Worm (Caenorhabditis elegans): ENCODE measurements around the gene T26C11.9.

- no peak for TF ChIP-seq elt-3 (tag; optimal IDR thresholded peaks at IDR 0.05)
- no peak for TF ChIP-seq blmp-1 (tag; optimal IDR thresholded peaks at IDR 0.05)
- TF ChIP-seq ztf-11 (tag; optimal IDR thresholded peaks at IDR 0.05) = no peak
- TF ChIP-seq nhr-28 (tag; optimal IDR thresholded peaks at IDR 0.05) = no peak
- no peak for TF ChIP-seq lin-32 (GFP tag; optimal IDR thresholded peaks at IDR 0.05)
- TF ChIP-seq nhr-76 (tag; optimal IDR thresholded peaks at IDR 0.05) = no peak
- TF ChIP-seq mab-5 (tag; optimal IDR thresholded peaks at IDR 0.05) = no peak
- TF ChIP-seq nhr-12 (tag; optimal IDR thresholded peaks at IDR 0.05) = no peak
- TF ChIP-seq ces-1 (GFP tag; optimal IDR thresholded peaks at IDR 0.05) = no peak
- no peak for TF ChIP-seq ceh-43 (GFP tag; optimal IDR thresholded peaks at IDR 0.05)
Measured at ce11 chrX:1891887-1892286, 38.2 kb upstream of the T26C11.9 start, which contains the start of gene B0294.3.
